Worm (Caenorhabditis elegans) whole organism, L2 larva: ENCODE measurements around the gene K08F4.5.

Source experiments
- F13H6.1 ChIP-seq: sonication (generic microtip); optimal IDR thresholded peaks from 2 replicates; lab custom pipeline; 2016; ENCODE audit warnings: missing genetic modification characterization, missing compliant biosample characterization
- aly-2 ChIP-seq: fragments of 150-350 bp; optimal IDR thresholded peaks from 2 replicates; lab custom pipeline; 2014; ENCODE audit warnings: missing biosample characterization, missing genetic modification characterization
- ama-1 ChIP-seq: fragments of 150-350 bp; optimal IDR thresholded peaks from 2 replicates; lab custom pipeline; 2018; ENCODE audit warnings: inconsistent platforms
- dmd-4 ChIP-seq: sonication (generic microtip); optimal IDR thresholded peaks from 2 replicates; lab custom pipeline; 2017; ENCODE audit warnings: missing biosample characterization, missing genetic modification characterization
- egl-27 ChIP-seq: sonication (generic microtip); optimal IDR thresholded peaks from 3 replicates; lab custom pipeline; 2017; ENCODE audit warnings: missing biosample characterization, missing genetic modification reagents, missing genetic modification characterization
- elt-1 ChIP-seq: fragments of 150-350 bp; optimal IDR thresholded peaks from 2 replicates; lab custom pipeline; 2014; ENCODE audit warnings: missing biosample characterization, missing genetic modification characterization
- fos-1 ChIP-seq: fragments of 150-350 bp; optimal IDR thresholded peaks from 2 replicates; lab custom pipeline; 2014; ENCODE audit warnings: missing biosample characterization, missing genetic modification characterization
- nhr-10 ChIP-seq: sonication (generic microtip); optimal IDR thresholded peaks from 2 replicates; lab custom pipeline; 2017; ENCODE audit warnings: missing biosample characterization, missing genetic modification characterization
- nhr-11 ChIP-seq: fragments of 150-350 bp; optimal IDR thresholded peaks from 2 replicates; lab custom pipeline; 2014; ENCODE audit warnings: missing biosample characterization, missing genetic modification characterization
- sma-3 ChIP-seq: sonication (generic microtip); optimal IDR thresholded peaks from 2 replicates; lab custom pipeline; 2016; ENCODE audit warnings: missing genetic modification reagents, missing genetic modification characterization, missing compliant biosample characterization
- unc-39 ChIP-seq: fragments of 150-350 bp; optimal IDR thresholded peaks from 2 replicates; lab custom pipeline; 2014; ENCODE audit warnings: missing biosample characterization, missing genetic modification characterization
- unc-62 ChIP-seq: fragments of 150-350 bp; optimal IDR thresholded peaks from 2 replicates; lab custom pipeline; 2014; ENCODE audit warnings: missing biosample characterization, missing genetic modification reagents, missing genetic modification characterization
- zag-1 ChIP-seq: fragments of 150-350 bp; optimal IDR thresholded peaks from 2 replicates; lab custom pipeline; 2014; ENCODE audit warnings: missing biosample characterization, missing genetic modification characterization

- TF ChIP-seq nhr-10 (tag; lab: Kevin White, UChicago), result no peak
- TF ChIP-seq egl-27 (tag; lab: Kevin White, UChicago), result no peak
- TF ChIP-seq ama-1 (lab: Kevin White, UChicago), result no peak
- TF ChIP-seq F13H6.1 (tag; lab: Kevin White, UChicago), result no peak
- no peak for TF ChIP-seq zag-1 (tag; lab: Kevin White, UChicago)
- no peak for TF ChIP-seq aly-2 (tag; lab: Kevin White, UChicago)
- no peak for TF ChIP-seq unc-39
- no peak for TF ChIP-seq nhr-11
- no peak for TF ChIP-seq fos-1 (tag; lab: Kevin White, UChicago)
- TF ChIP-seq dmd-4 (tag; lab: Kevin White, UChicago), result no peak
- TF ChIP-seq unc-62 (GFP tag; lab: Kevin White, UChicago), result no peak
- no peak for TF ChIP-seq elt-1 (tag; lab: Kevin White, UChicago)
- TF ChIP-seq sma-3 (GFP tag; lab: Kevin White, UChicago), result no peak
Observed at ce11 chrIV:10116765-10117164, 19.0 kb downstream of the K08F4.5 start.
